Worm (Caenorhabditis elegans) whole organism, late embryonic: Measurements from ENCODE around the gene tre-5.

ENCODE experiments used
- gmeb-2 ChIP-seq: sonication (generic microtip); optimal IDR thresholded peaks from 2 replicates; lab custom pipeline; 2016; ENCODE audit warnings: missing genetic modification characterization, inconsistent platforms, missing compliant biosample characterization
- nhr-11 ChIP-seq: fragments of 150-350 bp; optimal IDR thresholded peaks from 2 replicates; lab custom pipeline; 2014; ENCODE audit warnings: missing biosample characterization, missing genetic modification characterization
- sox-4 ChIP-seq: sonication (generic microtip); optimal IDR thresholded peaks from 2 replicates; lab custom pipeline; 2017; ENCODE audit warnings: mild to moderate bottlenecking, missing genetic modification characterization, inconsistent platforms, missing compliant biosample characterization
- unc-55 ChIP-seq: sonication (generic microtip); optimal IDR thresholded peaks from 2 replicates; lab custom pipeline; 2017; ENCODE audit warnings: missing biosample characterization, missing genetic modification reagents, missing genetic modification characterization

DNA sequence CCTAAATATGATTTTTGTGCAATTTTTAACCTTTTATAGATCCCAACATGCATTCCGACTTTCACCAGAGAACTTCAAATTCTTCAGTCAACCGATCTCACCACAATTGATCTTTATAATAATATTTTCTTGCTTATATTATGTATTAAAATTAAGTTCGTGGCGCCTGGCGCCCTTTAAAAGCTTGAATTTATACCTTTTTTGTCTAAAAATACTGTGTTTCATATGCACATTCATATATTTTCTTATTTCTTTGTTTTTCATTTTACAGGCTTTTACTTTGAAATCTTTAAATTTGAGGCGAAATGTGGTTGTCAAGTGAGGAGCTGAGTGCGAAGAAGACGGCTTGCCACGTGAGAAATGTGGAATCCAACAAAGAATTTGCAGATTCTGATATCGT, 10.4 kb downstream of the tre-5 start, which contains the start of gene rpoa-49:
- TF ChIP-seq sox-4 (tag; lab: Kevin White, UChicago) (no peak), nhr-11 (no peak), unc-55 (no peak), gmeb-2 (tag; lab: Kevin White, UChicago) (no peak)
